Fruit fly (Drosophila melanogaster) whole organism, pupa: Measurements from ENCODE around the gene CG31549.
A peak's percentile ranks its signal among the peaks of the same experiment; 100 is the strongest.

Source experiments
- CG10348 ChIP-seq: fragments of 200-800 bp; sonication (Bioruptor generic); IDR thresholded peaks from 2 replicates; pipeline ENCODE4 v1.3.6; 2022; ENCODE audit warnings: missing biosample characterization, missing genetic modification characterization
- CG12605 ChIP-seq: fragments of 200-800 bp; sonication (Bioruptor generic); IDR thresholded peaks from 2 replicates; pipeline ENCODE4 v1.3.6; 2022; ENCODE audit warnings: missing biosample characterization, missing genetic modification characterization
- CG13204 ChIP-seq: fragments of 200-800 bp; sonication (Bioruptor generic); optimal IDR thresholded peaks from 2 replicates; lab custom pipeline; 2018; ENCODE audit warnings: missing biosample characterization, mild to moderate bottlenecking, missing genetic modification characterization, moderate library complexity
- CG14655 ChIP-seq: fragments of 200-800 bp; sonication (Bioruptor generic); optimal IDR thresholded peaks from 3 replicates; lab custom pipeline; 2017; ENCODE audit warnings: mild to moderate bottlenecking, missing biosample characterization, missing genetic modification reagents, missing genetic modification characterization
- CG15710 ChIP-seq: fragments of 200-800 bp; sonication (Bioruptor generic); optimal IDR thresholded peaks from 2 replicates; lab custom pipeline; 2018; ENCODE audit warnings: missing biosample characterization, mild to moderate bottlenecking, missing genetic modification characterization, moderate library complexity
- CG17806 ChIP-seq: fragments of 200-800 bp; sonication (Bioruptor generic); optimal IDR thresholded peaks from 2 replicates; lab custom pipeline; 2018; ENCODE audit warnings: missing biosample characterization, mild to moderate bottlenecking, missing genetic modification characterization, moderate library complexity
- CG32121 ChIP-seq: fragments of 200-800 bp; sonication (Bioruptor generic); IDR thresholded peaks from 2 replicates; pipeline ENCODE4 v1.3.6; 2022; ENCODE audit warnings: missing biosample characterization, missing genetic modification characterization
- CG34367 ChIP-seq: fragments of 200-800 bp; sonication (Bioruptor generic); optimal IDR thresholded peaks from 2 replicates; lab custom pipeline; 2018; ENCODE audit warnings: missing biosample characterization, mild to moderate bottlenecking, missing genetic modification characterization
- CG4496 ChIP-seq: fragments of 200-800 bp; sonication (Bioruptor generic); IDR thresholded peaks from 3 replicates; pipeline ENCODE4 v1.3.6; 2022; ENCODE audit warnings: missing biosample characterization, missing genetic modification characterization
- CG8159 ChIP-seq: fragments of 200-800 bp; sonication (Bioruptor generic); optimal IDR thresholded peaks from 3 replicates; lab custom pipeline; 2018; ENCODE audit warnings: missing biosample characterization, mild to moderate bottlenecking, missing genetic modification characterization, moderate library complexity
- CG8301 ChIP-seq: fragments of 200-800 bp; sonication (Bioruptor generic); optimal IDR thresholded peaks from 2 replicates; lab custom pipeline; 2018; ENCODE audit warnings: missing biosample characterization, mild to moderate bottlenecking, missing genetic modification characterization
- CG9948 ChIP-seq: fragments of 200-800 bp; sonication (Bioruptor generic); optimal IDR thresholded peaks from 2 replicates; lab custom pipeline; 2018; ENCODE audit warnings: missing biosample characterization, mild to moderate bottlenecking, missing genetic modification characterization, moderate library complexity
- D1 ChIP-seq: fragments of 200-800 bp; sonication (Bioruptor generic); optimal IDR thresholded peaks from 2 replicates; lab custom pipeline; 2018; ENCODE audit warnings: missing biosample characterization, mild to moderate bottlenecking, missing genetic modification characterization, moderate library complexity
- EcR ChIP-seq: fragments of 200-800 bp; sonication (Bioruptor generic); optimal IDR thresholded peaks from 3 replicates; lab custom pipeline; 2019; ENCODE audit warnings: missing biosample characterization, missing genetic modification characterization, mild to moderate bottlenecking, moderate library complexity, missing genetic modification reagents
- Ets98B ChIP-seq: fragments of 200-800 bp; sonication (Bioruptor generic); IDR thresholded peaks from 2 replicates; pipeline ENCODE4 v1.3.6; 2022; ENCODE audit warnings: missing biosample characterization, missing genetic modification characterization
- Pif1A ChIP-seq: fragments of 200-800 bp; sonication (Bioruptor generic); optimal IDR thresholded peaks from 3 replicates; lab custom pipeline; 2016; ENCODE audit warnings: missing biosample characterization, missing genetic modification characterization
- Pif1B ChIP-seq: fragments of 200-800 bp; sonication (Bioruptor generic); optimal IDR thresholded peaks from 3 replicates; lab custom pipeline; 2016; ENCODE audit warnings: missing biosample characterization, missing genetic modification characterization
- Snoo ChIP-seq: fragments of 200-800 bp; sonication (Bioruptor generic); optimal IDR thresholded peaks from 3 replicates; lab custom pipeline; 2017; ENCODE audit warnings: missing biosample characterization, mild to moderate bottlenecking, missing genetic modification characterization, inconsistent platforms
- fd96Ca ChIP-seq: fragments of 200-800 bp; sonication (Bioruptor generic); IDR thresholded peaks from 3 replicates; pipeline ENCODE4 v1.3.6; 2022; ENCODE audit warnings: missing biosample characterization, missing genetic modification characterization
- gl ChIP-seq: fragments of 200-800 bp; sonication (Bioruptor generic); optimal IDR thresholded peaks from 2 replicates; lab custom pipeline; 2018; ENCODE audit warnings: missing biosample characterization, mild to moderate bottlenecking, missing genetic modification characterization
- rn ChIP-seq: fragments of 200-800 bp; sonication (Bioruptor generic); IDR thresholded peaks from 2 replicates; pipeline ENCODE4 v1.3.6; 2022; ENCODE audit warnings: missing biosample characterization, missing genetic modification characterization

The CG31549 gene

dm6 chr3R:5671795-5672657 lies 40.0 kb downstream of the CG31549 start:
- TF ChIP-seq CG4496 (GFP tag; lab: Robert Waterston, UW) (no peak), CG12605 (GFP tag; lab: Robert Waterston, UW) (no peak), CG9948 (no peak), CG15710 (no peak), Pif1B (no peak), CG32121 (no peak), CG8301 (tag; lab: Kevin White, UChicago) (no peak), CG34367 (tag; lab: Kevin White, UChicago) (no peak), CG10348 (GFP tag; lab: Robert Waterston, UW) (no peak), D1 (no peak), CG13204 (GFP tag; lab: Kevin White, UChicago) (no peak), CG17806 (tag; lab: Kevin White, UChicago) (no peak), Snoo (tag; lab: Kevin White, UChicago) (no peak), CG8159 (tag; lab: Kevin White, UChicago) (no peak), EcR (GFP tag; lab: Kevin White, UChicago) (no peak), rn (no peak), Ets98B (GFP tag; lab: Robert Waterston, UW) (no peak), gl (no peak)
- TF ChIP-seq, all 21 proteins: peak for 0

dm6 chr3R:5672658-5673217 lies 40.7 kb downstream of the CG31549 start:
- TF ChIP-seq CG9948, result no peak
- TF ChIP-seq Pif1A (GFP tag; lab: Kevin White, UChicago), result no peak
- TF ChIP-seq Pif1B, result peak; percentile 54
- peak; percentile 57; the same call in 2 of the 3 replicates for TF ChIP-seq CG4496 (GFP tag; lab: Robert Waterston, UW)
- TF ChIP-seq CG10348 (GFP tag; lab: Robert Waterston, UW), result no peak
- no peak for TF ChIP-seq EcR (GFP tag; lab: Kevin White, UChicago)
- TF ChIP-seq CG17806 (tag; lab: Kevin White, UChicago), result no peak
- peak; percentile 33; the same call in 1 of the 2 replicates for TF ChIP-seq CG12605 (GFP tag; lab: Robert Waterston, UW)
- no peak for TF ChIP-seq CG15710
- peak; percentile 15 for TF ChIP-seq Snoo (tag; lab: Kevin White, UChicago)
- TF ChIP-seq gl, result peak; percentile 56
- TF ChIP-seq CG34367 (tag; lab: Kevin White, UChicago), result no peak
- peak; percentile 68 for TF ChIP-seq CG32121
- TF ChIP-seq D1, result no peak
- no peak for TF ChIP-seq CG14655
- no peak for TF ChIP-seq rn
- no peak for TF ChIP-seq CG8159 (tag; lab: Kevin White, UChicago)
- TF ChIP-seq Ets98B (GFP tag; lab: Robert Waterston, UW), result no peak
- TF ChIP-seq CG13204 (GFP tag; lab: Kevin White, UChicago), result no peak
- peak; percentile 21 for TF ChIP-seq CG8301 (tag; lab: Kevin White, UChicago)
- TF ChIP-seq fd96Ca (GFP tag; lab: Robert Waterston, UW), result peak; percentile 46; the same call in 2 of the 3 replicates

dm6 chr3R:5682238-5682637 lies 50.2 kb downstream of the CG31549 start:
- TF ChIP-seq CG13204 (GFP tag; lab: Kevin White, UChicago) (no peak), CG8301 (tag; lab: Kevin White, UChicago) (peak; percentile 54)
